Worm (Caenorhabditis elegans): ENCODE results near the gene H23L24.4.

DNA sequence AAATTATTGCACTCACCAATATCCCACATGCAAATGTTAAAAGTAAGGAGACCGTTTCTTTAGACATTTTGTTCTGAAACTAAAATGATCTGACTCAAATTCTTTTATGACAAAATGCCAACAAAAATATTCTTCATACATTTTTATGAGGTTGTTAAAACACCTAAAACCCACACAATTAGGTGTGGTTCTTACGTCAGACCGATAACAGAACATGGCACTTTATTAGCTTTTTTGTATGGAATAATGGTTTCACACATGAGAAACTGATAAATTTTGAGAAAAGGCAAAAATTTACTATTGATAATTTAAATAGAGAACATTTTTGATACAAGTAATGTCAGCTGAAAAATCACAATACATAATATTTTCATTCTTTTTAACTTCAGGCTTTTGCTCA lies 51.8 kb downstream of the H23L24.4 start, which contains the start of gene C49C8.5:
- TF ChIP-seq nhr-12 (tag; optimal IDR thresholded peaks at IDR 0.05) (no peak), nhr-28 (tag; optimal IDR thresholded peaks at IDR 0.05) (no peak), rnt-1 (tag; optimal IDR thresholded peaks at IDR 0.05) (no peak), fkh-8 (tag; optimal IDR thresholded peaks at IDR 0.05) (no peak), lsy-2 (tag; optimal IDR thresholded peaks at IDR 0.05) (no peak), lin-13 (GFP tag; optimal IDR thresholded peaks at IDR 0.05) (no peak), unc-86 (tag; optimal IDR thresholded peaks at IDR 0.05) (no peak), fkh-10 (GFP tag; optimal IDR thresholded peaks at IDR 0.05) (no peak), snpc-4 (tag; optimal IDR thresholded peaks at IDR 0.05) (no peak), blmp-1 (tag; optimal IDR thresholded peaks at IDR 0.05) (no peak), nhr-237 (tag; optimal IDR thresholded peaks at IDR 0.05) (no peak)
